Fruit fly (Drosophila melanogaster) whole organism, embryonic: ENCODE data around the gene Gbeta76C.

ENCODE experiments used
- Ada2b ChIP-seq: fragments of 200-800 bp; sonication (Bioruptor generic); IDR thresholded peaks from 2 replicates; pipeline ENCODE4 v1.3.6; 2022; ENCODE audit warnings: missing biosample characterization, missing genetic modification characterization
- Aef1 ChIP-seq: fragments of 200-800 bp; sonication (Bioruptor generic); IDR thresholded peaks from 3 replicates; pipeline ENCODE4 v1.3.6; 2022; ENCODE audit warnings: missing biosample characterization, missing genetic modification characterization
- B-H1 ChIP-seq: fragments of 200-800 bp; sonication (Bioruptor generic); IDR thresholded peaks from 3 replicates; pipeline ENCODE4 v1.3.6; 2022; ENCODE audit warnings: missing biosample characterization, missing genetic modification characterization
- Blimp-1 ChIP-seq: fragments of 200-800 bp; sonication (Bioruptor generic); optimal IDR thresholded peaks from 3 replicates; lab custom pipeline; 2018; ENCODE audit warnings: missing biosample characterization, missing genetic modification characterization, mild to moderate bottlenecking, moderate library complexity, missing genetic modification reagents
- CG11398 ChIP-seq: fragments of 200-800 bp; sonication (Bioruptor generic); optimal IDR thresholded peaks from 2 replicates; lab custom pipeline; 2016; ENCODE audit warnings: missing biosample characterization, missing genetic modification characterization
- CG11456 ChIP-seq: fragments of 200-800 bp; sonication (Bioruptor generic); IDR thresholded peaks from 3 replicates; pipeline ENCODE4 v1.3.6; 2022; ENCODE audit warnings: missing biosample characterization, missing genetic modification characterization
- CG12659 ChIP-seq: fragments of 200-800 bp; sonication (Bioruptor generic); optimal IDR thresholded peaks from 3 replicates; lab custom pipeline; 2017; ENCODE audit warnings: mild to moderate bottlenecking, missing biosample characterization, missing genetic modification reagents, missing genetic modification characterization
- CG13287 ChIP-seq: fragments of 200-800 bp; sonication (Bioruptor generic); IDR thresholded peaks from 2 replicates; pipeline ENCODE4 v1.3.6; 2022; ENCODE audit warnings: missing biosample characterization, missing genetic modification characterization; ENCODE audit not compliant: partially characterized antibody
- CG13296 ChIP-seq: fragments of 200-800 bp; sonication (Bioruptor generic); optimal IDR thresholded peaks from 3 replicates; lab custom pipeline; 2018; ENCODE audit warnings: missing biosample characterization, mild to moderate bottlenecking, missing genetic modification characterization
- CG13424 ChIP-seq: fragments of 200-800 bp; sonication (Bioruptor generic); optimal IDR thresholded peaks from 2 replicates; lab custom pipeline; 2019; ENCODE audit warnings: missing biosample characterization, mild to moderate bottlenecking, missing genetic modification characterization, moderate library complexity
- CG14965 ChIP-seq: fragments of 200-800 bp; sonication (Bioruptor generic); optimal IDR thresholded peaks from 2 replicates; lab custom pipeline; 2016; ENCODE audit warnings: missing biosample characterization, missing genetic modification characterization, borderline replicate concordance
- CG17829 ChIP-seq: fragments of 200-800 bp; optimal IDR thresholded peaks from 2 replicates; lab custom pipeline; 2019; ENCODE audit warnings: missing biosample characterization, mild to moderate bottlenecking, missing genetic modification characterization, moderate library complexity
- CG2875 ChIP-seq: fragments of 200-800 bp; sonication (Bioruptor generic); optimal IDR thresholded peaks from 2 replicates; lab custom pipeline; 2017; ENCODE audit warnings: missing biosample characterization, mild to moderate bottlenecking, missing genetic modification characterization, missing genetic modification reagents
- CG3163 ChIP-seq: fragments of 200-800 bp; sonication (Bioruptor generic); optimal IDR thresholded peaks from 3 replicates; lab custom pipeline; 2016; ENCODE audit warnings: missing biosample characterization, missing genetic modification characterization
- CG3407 ChIP-seq: fragments of 200-800 bp; sonication (Bioruptor generic); optimal IDR thresholded peaks from 2 replicates; lab custom pipeline; 2018; ENCODE audit warnings: missing biosample characterization, mild to moderate bottlenecking, missing genetic modification characterization
- CG3838 ChIP-seq: fragments of 200-800 bp; sonication (Bioruptor generic); optimal IDR thresholded peaks from 3 replicates; lab custom pipeline; 2016; ENCODE audit warnings: missing biosample characterization, missing genetic modification characterization
- CG43689 ChIP-seq: fragments of 200-800 bp; sonication (Bioruptor generic); IDR thresholded peaks from 2 replicates; pipeline ENCODE4 v1.3.6; 2022; ENCODE audit warnings: missing biosample characterization, missing genetic modification characterization
- CG6683 ChIP-seq: fragments of 200-800 bp; sonication (Bioruptor generic); optimal IDR thresholded peaks from 2 replicates; lab custom pipeline; 2017; ENCODE audit warnings: missing biosample characterization, mild to moderate bottlenecking, missing genetic modification characterization, missing genetic modification reagents
- CG6689 ChIP-seq: fragments of 200-800 bp; sonication (Bioruptor generic); IDR thresholded peaks from 2 replicates; pipeline ENCODE4 v1.3.6; 2022; ENCODE audit warnings: missing biosample characterization, missing genetic modification characterization
- CG7271 ChIP-seq: fragments of 200-800 bp; sonication (Bioruptor generic); optimal IDR thresholded peaks from 2 replicates; lab custom pipeline; 2018; ENCODE audit warnings: missing biosample characterization, mild to moderate bottlenecking, missing genetic modification characterization, moderate library complexity
- CG8765 ChIP-seq: fragments of 200-800 bp; sonication (Bioruptor generic); IDR thresholded peaks from 2 replicates; pipeline ENCODE4 v1.3.6; 2022; ENCODE audit warnings: missing biosample characterization, missing genetic modification characterization
- CG9437 ChIP-seq: fragments of 200-800 bp; sonication (Bioruptor generic); optimal IDR thresholded peaks from 2 replicates; lab custom pipeline; 2018; ENCODE audit warnings: missing biosample characterization, mild to moderate bottlenecking, missing genetic modification characterization
- CG9817 ChIP-seq: fragments of 200-800 bp; sonication (Bioruptor generic); optimal IDR thresholded peaks from 2 replicates; lab custom pipeline; 2018; ENCODE audit warnings: missing biosample characterization, mild to moderate bottlenecking, missing genetic modification characterization, moderate library complexity
- D19A ChIP-seq: fragments of 200-800 bp; optimal IDR thresholded peaks from 3 replicates; lab custom pipeline; 2019; ENCODE audit warnings: missing biosample characterization, mild to moderate bottlenecking, missing genetic modification characterization, moderate library complexity
- Dbx ChIP-seq: fragments of 200-800 bp; sonication (Bioruptor generic); IDR thresholded peaks from 3 replicates; pipeline ENCODE4 v1.3.6; 2022; ENCODE audit warnings: missing biosample characterization, missing genetic modification characterization
- Dfd ChIP-seq, 2 experiments: fragments of >200 bp; optimal IDR thresholded peaks; 2 replicates each; lab custom pipeline; 2017; ENCODE audit warnings: missing biosample characterization in 2 of 2, missing genetic modification characterization in 2 of 2
- Hsf ChIP-seq: fragments of 200-800 bp; sonication (Bioruptor generic); optimal IDR thresholded peaks from 3 replicates; lab custom pipeline; 2016; ENCODE audit warnings: missing biosample characterization, missing genetic modification characterization
- Kr ChIP-seq: fragments of 200-800 bp; sonication (Bioruptor generic); optimal IDR thresholded peaks from 2 replicates; lab custom pipeline; 2017; ENCODE audit warnings: missing biosample characterization, mild to moderate bottlenecking, missing genetic modification characterization
- NFAT ChIP-seq: fragments of 200-800 bp; sonication (Bioruptor generic); IDR thresholded peaks from 2 replicates; pipeline ENCODE4 v1.3.6; 2022; ENCODE audit warnings: missing biosample characterization, missing genetic modification characterization
- Oli ChIP-seq: fragments of 200-800 bp; sonication (Bioruptor generic); optimal IDR thresholded peaks from 2 replicates; lab custom pipeline; 2018; ENCODE audit warnings: missing biosample characterization, mild to moderate bottlenecking, missing genetic modification characterization, moderate library complexity
- Ravus ChIP-seq: fragments of 200-800 bp; sonication (Bioruptor generic); IDR thresholded peaks from 2 replicates; pipeline ENCODE4 v1.3.6; 2022; ENCODE audit warnings: missing biosample characterization, missing genetic modification characterization
- Sry-β ChIP-seq: fragments of 200-800 bp; sonication (Bioruptor generic); optimal IDR thresholded peaks from 2 replicates; lab custom pipeline; 2018; ENCODE audit warnings: missing biosample characterization, mild to moderate bottlenecking, missing genetic modification characterization, moderate library complexity
- Trl ChIP-seq, 3 experiments: fragments of >200 bp in 2 of 3; fragments of 200-800 bp in 1 of 3; sonication (Bioruptor generic) in 1 of 3; optimal IDR thresholded peaks; 2 replicates in 1 of 3; 3 replicates in 2 of 3; lab custom pipeline; 2016 to 2017; ENCODE audit warnings: missing biosample characterization in 1 of 3, missing genetic modification characterization in 1 of 3
- al ChIP-seq: fragments of 200-800 bp; sonication (Bioruptor generic); IDR thresholded peaks from 2 replicates; pipeline ENCODE4 v1.3.6; 2022; ENCODE audit warnings: missing biosample characterization, missing genetic modification characterization
- dan ChIP-seq: fragments of 200-800 bp; sonication (Bioruptor generic); IDR thresholded peaks from 2 replicates; pipeline ENCODE4 v1.3.6; 2022; ENCODE audit warnings: missing biosample characterization, missing genetic modification characterization
- dimm ChIP-seq: fragments of 200-800 bp; sonication (Bioruptor generic); IDR thresholded peaks from 2 replicates; pipeline ENCODE4 v1.3.6; 2022; ENCODE audit warnings: missing biosample characterization, missing genetic modification characterization
- exex ChIP-seq: fragments of 200-800 bp; sonication (Bioruptor generic); optimal IDR thresholded peaks from 4 replicates; lab custom pipeline; 2018; ENCODE audit warnings: missing biosample characterization, mild to moderate bottlenecking, missing genetic modification characterization, moderate library complexity
- fru ChIP-seq: fragments of >200 bp; optimal IDR thresholded peaks from 2 replicates; lab custom pipeline; 2017
- gce ChIP-seq: fragments of 200-800 bp; sonication (Bioruptor generic); IDR thresholded peaks from 3 replicates; pipeline ENCODE4 v1.3.6; 2022; ENCODE audit warnings: missing biosample characterization, missing genetic modification characterization
- gsb-n ChIP-seq: fragments of 200-800 bp; sonication (Bioruptor generic); optimal IDR thresholded peaks from 3 replicates; lab custom pipeline; 2018; ENCODE audit warnings: missing biosample characterization, mild to moderate bottlenecking, missing genetic modification characterization
- hth ChIP-seq: fragments of >200 bp; optimal IDR thresholded peaks from 2 replicates; lab custom pipeline; 2017; ENCODE audit warnings: inconsistent platforms
- lab ChIP-seq: fragments of 200-800 bp; sonication (Bioruptor generic); optimal IDR thresholded peaks from 3 replicates; lab custom pipeline; 2017; ENCODE audit warnings: missing biosample characterization, missing genetic modification characterization, mild to moderate bottlenecking, moderate library complexity, missing genetic modification reagents
- pfk ChIP-seq: fragments of 200-800 bp; sonication (Bioruptor generic); optimal IDR thresholded peaks from 2 replicates; lab custom pipeline; 2018; ENCODE audit warnings: missing biosample characterization, mild to moderate bottlenecking, missing genetic modification characterization, moderate library complexity
- repo ChIP-seq: fragments of 200-800 bp; sonication (Bioruptor generic); optimal IDR thresholded peaks from 2 replicates; lab custom pipeline; 2016; ENCODE audit warnings: missing biosample characterization, missing genetic modification characterization
- scrt ChIP-seq: fragments of 200-800 bp; sonication (Bioruptor generic); optimal IDR thresholded peaks from 2 replicates; lab custom pipeline; 2018; ENCODE audit warnings: missing biosample characterization, mild to moderate bottlenecking, missing genetic modification characterization, moderate library complexity
- slp2 ChIP-seq: fragments of 200-800 bp; sonication (Bioruptor generic); optimal IDR thresholded peaks from 2 replicates; lab custom pipeline; 2016; ENCODE audit warnings: missing biosample characterization, missing genetic modification characterization
- tgo ChIP-seq: fragments of 200-800 bp; sonication (Bioruptor generic); IDR thresholded peaks from 3 replicates; pipeline ENCODE4 v1.3.6; 2022; ENCODE audit warnings: missing biosample characterization, missing genetic modification characterization
- tin ChIP-seq: fragments of 200-800 bp; sonication (Bioruptor generic); optimal IDR thresholded peaks from 3 replicates; lab custom pipeline; 2016; ENCODE audit warnings: missing biosample characterization, missing genetic modification characterization
- trh ChIP-seq: fragments of 200-800 bp; sonication (Bioruptor generic); optimal IDR thresholded peaks from 2 replicates; lab custom pipeline; 2016; ENCODE audit warnings: missing biosample characterization, missing genetic modification characterization
- unpg ChIP-seq: fragments of 200-800 bp; sonication (Bioruptor generic); optimal IDR thresholded peaks from 3 replicates; lab custom pipeline; 2018; ENCODE audit warnings: missing biosample characterization, mild to moderate bottlenecking, missing genetic modification characterization, moderate library complexity
- wek ChIP-seq: fragments of 200-800 bp; sonication (Bioruptor generic); optimal IDR thresholded peaks from 3 replicates; lab custom pipeline; 2018; ENCODE audit warnings: missing biosample characterization, mild to moderate bottlenecking, missing genetic modification characterization, moderate library complexity

The Gbeta76C gene

DNA sequence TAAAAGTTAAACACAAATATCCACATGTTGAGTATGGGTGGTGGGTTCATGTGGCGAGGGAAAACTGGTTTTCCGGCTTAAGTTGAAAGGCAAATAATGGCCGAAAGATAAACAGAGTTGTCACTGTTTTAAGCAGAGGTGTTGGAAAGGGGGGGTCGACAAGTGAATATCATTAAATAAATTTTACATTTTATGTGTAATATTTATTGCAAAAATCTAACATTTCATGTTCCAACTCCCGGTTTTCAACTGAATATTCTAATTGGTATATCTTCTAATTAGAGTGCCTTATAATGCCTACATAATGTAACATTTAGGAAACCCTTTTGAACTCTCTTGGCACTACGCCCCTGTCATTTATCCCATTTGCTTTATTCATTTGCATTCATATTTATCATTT lies 31.5 kb upstream of the Gbeta76C start (continued):
- TF ChIP-seq wek (GFP tag; lab: Kevin White, UChicago) = peak; percentile 44
- TF ChIP-seq CG13287 (GFP tag; lab: Robert Waterston, UW) = no peak
- TF ChIP-seq dan (GFP tag; lab: Robert Waterston, UW) = no peak
- peak; percentile 47; the same call in 1 of the 3 replicates for TF ChIP-seq gce (GFP tag; lab: Robert Waterston, UW)
- TF ChIP-seq CG13296 (GFP tag; lab: Kevin White, UChicago) = peak; percentile 36
- TF ChIP-seq Dfd (GFP tag; optimal IDR thresholded peaks at IDR 0.05; lab: Kevin White, UChicago) = no peak
- no peak for TF ChIP-seq CG43689 (GFP tag; lab: Robert Waterston, UW)
- TF ChIP-seq CG17829 = peak; percentile 61
- TF ChIP-seq Trl (optimal IDR thresholded peaks at IDR 0.05; lab: Kevin White, UChicago) = no peak
- TF ChIP-seq Trl (GFP tag; optimal IDR thresholded peaks at IDR 0.05; lab: Kevin White, UChicago) = peak; percentile 5
- TF ChIP-seq Oli (tag; lab: Kevin White, UChicago) = peak; percentile 47
- peak; percentile 29 for TF ChIP-seq CG12659
- TF ChIP-seq scrt (GFP tag; lab: Kevin White, UChicago) = peak; percentile 29
- peak; percentile 46; the same call in 1 of the 2 replicates for TF ChIP-seq Ada2b (GFP tag; lab: Robert Waterston, UW)
- TF ChIP-seq fru (lab: Kevin White, UChicago) = no peak
- no peak for TF ChIP-seq pfk (GFP tag; lab: Kevin White, UChicago)
- no peak; the same call in 1 of the 2 replicates for TF ChIP-seq Ravus (GFP tag; lab: Robert Waterston, UW)
- no peak for TF ChIP-seq CG3163
- no peak for TF ChIP-seq hth (lab: Kevin White, UChicago)
- peak; percentile 26 for TF ChIP-seq tin
- TF ChIP-seq Aef1 = 0 out of 3 replicates have a peak, but pooled peaks have one; percentile 12
- peak; percentile 55 for TF ChIP-seq unpg
- TF ChIP-seq trh (GFP tag; lab: Kevin White, UChicago) = peak; percentile 15
- peak; percentile 33 for TF ChIP-seq CG11398 (GFP tag; lab: Kevin White, UChicago)
- TF ChIP-seq slp2 (GFP tag; lab: Kevin White, UChicago) = no peak
- TF ChIP-seq CG7271 = peak; percentile 35
- no peak for TF ChIP-seq CG14965 (GFP tag; lab: Kevin White, UChicago)
- peak; percentile 35 for TF ChIP-seq gsb-n (tag; lab: Kevin White, UChicago)
- peak; percentile 64 for TF ChIP-seq Blimp-1 (GFP tag; lab: Kevin White, UChicago)
- TF ChIP-seq repo (GFP tag; lab: Kevin White, UChicago) = no peak
- TF ChIP-seq tgo (GFP tag; lab: Robert Waterston, UW) = peak; percentile 40; the same call in 2 of the 3 replicates
- no peak for TF ChIP-seq CG6683
- TF ChIP-seq CG6689 = peak; percentile 60
- peak; percentile 61 for TF ChIP-seq CG3407 (GFP tag; lab: Kevin White, UChicago)
- TF ChIP-seq CG11456 = no peak; the same call in 2 of the 3 replicates
- peak; percentile 65 for TF ChIP-seq CG13424 (tag; lab: Kevin White, UChicago)
- peak; percentile 23 for TF ChIP-seq CG9437 (GFP tag; lab: Kevin White, UChicago)
- no peak for TF ChIP-seq Kr
- TF ChIP-seq CG9817 (tag; lab: Kevin White, UChicago) = peak; percentile 24
- TF ChIP-seq CG2875 = peak; percentile 61
- TF ChIP-seq Sry-β (GFP tag; lab: Kevin White, UChicago) = peak; percentile 32
- no peak for TF ChIP-seq Dbx (GFP tag; lab: Robert Waterston, UW)
- no peak for TF ChIP-seq dimm (GFP tag; lab: Robert Waterston, UW)
- TF ChIP-seq CG3838 (GFP tag; lab: Kevin White, UChicago) = no peak
- TF ChIP-seq NFAT = no peak
- peak; percentile 55 for TF ChIP-seq D19A (tag; lab: Kevin White, UChicago)
- peak; percentile 38; the same call in 2 of the 3 replicates for TF ChIP-seq B-H1 (GFP tag; lab: Robert Waterston, UW)
- peak; percentile 70; the same call in 1 of the 2 replicates for TF ChIP-seq CG8765
- no peak for TF ChIP-seq exex (tag; lab: Kevin White, UChicago)
- TF ChIP-seq Hsf = peak; percentile 34
- peak; percentile 49 for TF ChIP-seq lab (GFP tag; lab: Kevin White, UChicago)
- TF ChIP-seq al (GFP tag; lab: Robert Waterston, UW) = 0 out of 2 replicates have a peak, but pooled peaks have one; percentile 8
